Fruit fly (Drosophila melanogaster) whole organism, embryonic: Measurements from ENCODE around the gene CG46460.
A peak's percentile ranks its signal among the peaks of the same experiment; 100 is the strongest.

Source experiments
- Antp ChIP-seq: fragments of 200-800 bp; sonication (Bioruptor generic); optimal IDR thresholded peaks from 3 replicates; lab custom pipeline; 2016; ENCODE audit warnings: missing biosample characterization, missing genetic modification characterization
- Awh ChIP-seq: fragments of 200-800 bp; sonication (Bioruptor generic); IDR thresholded peaks from 2 replicates; pipeline ENCODE4, ENCODE4 v1.3.6; 2022; ENCODE audit warnings: missing biosample characterization, missing genetic modification characterization
- Bteb2 ChIP-seq: fragments of 200-800 bp; sonication (Bioruptor generic); optimal IDR thresholded peaks from 2 replicates; lab custom pipeline; 2016; ENCODE audit warnings: missing biosample characterization, missing genetic modification characterization
- CG10565 ChIP-seq: fragments of 200-800 bp; sonication (Bioruptor generic); optimal IDR thresholded peaks from 3 replicates; lab custom pipeline; 2016; ENCODE audit warnings: missing biosample characterization, mild to moderate bottlenecking, missing genetic modification characterization
- CG11504 ChIP-seq: fragments of 200-800 bp; sonication (Bioruptor generic); optimal IDR thresholded peaks from 3 replicates; lab custom pipeline; 2019; ENCODE audit warnings: missing biosample characterization, mild to moderate bottlenecking, missing genetic modification characterization, moderate library complexity
- CG14050 ChIP-seq: fragments of 200-800 bp; sonication (Bioruptor generic); IDR thresholded peaks from 3 replicates; pipeline ENCODE4 v1.3.6; 2022; ENCODE audit warnings: missing biosample characterization, missing genetic modification characterization
- CG16779 ChIP-seq: fragments of 200-800 bp; sonication (Bioruptor generic); IDR thresholded peaks from 2 replicates; pipeline ENCODE4 v1.3.6; 2022; ENCODE audit warnings: missing biosample characterization, missing genetic modification characterization
- CG2678 ChIP-seq: fragments of 200-800 bp; sonication (Bioruptor generic); optimal IDR thresholded peaks from 3 replicates; lab custom pipeline; 2019; ENCODE audit warnings: missing biosample characterization, mild to moderate bottlenecking, missing genetic modification characterization, moderate library complexity
- CG30431 ChIP-seq: fragments of 200-800 bp; sonication (Bioruptor generic); optimal IDR thresholded peaks from 2 replicates; lab custom pipeline; 2017; ENCODE audit warnings: missing biosample characterization, missing genetic modification characterization
- CG4360 ChIP-seq: fragments of 200-800 bp; sonication (Bioruptor generic); IDR thresholded peaks from 2 replicates; pipeline ENCODE4 v1.3.6; 2022; ENCODE audit warnings: missing biosample characterization, missing genetic modification characterization
- CG7745 ChIP-seq: fragments of 200-800 bp; sonication (Bioruptor generic); optimal IDR thresholded peaks from 2 replicates; lab custom pipeline; 2018; ENCODE audit warnings: missing biosample characterization, mild to moderate bottlenecking, missing genetic modification characterization, moderate library complexity
- CG7839 ChIP-seq: fragments of 200-800 bp; sonication (Bioruptor generic); optimal IDR thresholded peaks from 3 replicates; lab custom pipeline; 2018; ENCODE audit warnings: missing biosample characterization, mild to moderate bottlenecking, missing genetic modification characterization, moderate library complexity
- CG8089 ChIP-seq: fragments of 200-800 bp; sonication (Bioruptor generic); optimal IDR thresholded peaks from 3 replicates; lab custom pipeline; 2016; ENCODE audit warnings: missing biosample characterization, missing genetic modification characterization
- CG9817 ChIP-seq: fragments of 200-800 bp; sonication (Bioruptor generic); optimal IDR thresholded peaks from 2 replicates; lab custom pipeline; 2018; ENCODE audit warnings: missing biosample characterization, mild to moderate bottlenecking, missing genetic modification characterization, moderate library complexity
- CTCF ChIP-seq: fragments of 200-800 bp; sonication (Bioruptor generic); optimal IDR thresholded peaks from 2 replicates; lab custom pipeline; 2017; ENCODE audit warnings: missing biosample characterization, mild to moderate bottlenecking, missing genetic modification characterization, moderate library complexity
- Camta ChIP-seq: fragments of 200-800 bp; sonication (Bioruptor generic); optimal IDR thresholded peaks from 2 replicates; lab custom pipeline; 2016; ENCODE audit warnings: missing biosample characterization, missing genetic modification characterization
- Dfd ChIP-seq, 2 experiments: fragments of >200 bp; optimal IDR thresholded peaks; 2 replicates each; lab custom pipeline; 2017; ENCODE audit warnings: missing biosample characterization in 2 of 2, missing genetic modification characterization in 2 of 2
- Doc2 ChIP-seq: fragments of 200-800 bp; sonication (Bioruptor generic); IDR thresholded peaks from 2 replicates; pipeline ENCODE4 v1.3.6; 2022; ENCODE audit warnings: missing biosample characterization, missing genetic modification characterization
- H15 ChIP-seq: fragments of 200-800 bp; sonication (Bioruptor generic); IDR thresholded peaks from 3 replicates; pipeline ENCODE4 v1.3.6; 2022; ENCODE audit warnings: missing biosample characterization, missing genetic modification characterization
- Hmr ChIP-seq: fragments of 200-800 bp; sonication (Bioruptor generic); optimal IDR thresholded peaks from 3 replicates; lab custom pipeline; 2017; ENCODE audit warnings: mild to moderate bottlenecking, missing biosample characterization, missing genetic modification reagents, missing genetic modification characterization
- Hr51 ChIP-seq, 2 experiments: fragments of 200-800 bp; sonication (Bioruptor generic); optimal IDR thresholded peaks; 2 replicates in 1 of 2; 3 replicates in 1 of 2; lab custom pipeline; 2016 to 2018; ENCODE audit warnings: missing biosample characterization in 2 of 2, missing genetic modification characterization in 2 of 2, mild to moderate bottlenecking in 1 of 2, moderate library complexity in 1 of 2
- Jarid2 ChIP-seq: fragments of 200-800 bp; sonication (Bioruptor generic); optimal IDR thresholded peaks from 3 replicates; lab custom pipeline; 2017; ENCODE audit warnings: mild to moderate bottlenecking, missing biosample characterization, missing genetic modification reagents, missing genetic modification characterization
- MESR4 ChIP-seq: fragments of 200-800 bp; sonication (Bioruptor generic); optimal IDR thresholded peaks from 2 replicates; lab custom pipeline; 2018; ENCODE audit warnings: missing biosample characterization, mild to moderate bottlenecking, missing genetic modification characterization, moderate library complexity
- MTF-1 ChIP-seq: fragments of 200-800 bp; sonication (Bioruptor generic); optimal IDR thresholded peaks from 2 replicates; lab custom pipeline; 2018; ENCODE audit warnings: missing biosample characterization, mild to moderate bottlenecking, missing genetic modification characterization, borderline replicate concordance
- Mes4 ChIP-seq: fragments of 200-800 bp; sonication (Bioruptor generic); optimal IDR thresholded peaks from 2 replicates; lab custom pipeline; 2016; ENCODE audit warnings: missing biosample characterization, missing genetic modification characterization
- Nf-YA ChIP-seq: fragments of 200-800 bp; sonication (Bioruptor generic); IDR thresholded peaks from 2 replicates; pipeline ENCODE4 v1.3.6; 2022; ENCODE audit warnings: missing biosample characterization, missing genetic modification characterization
- NfI ChIP-seq: fragments of 200-800 bp; sonication (Bioruptor generic); optimal IDR thresholded peaks from 3 replicates; lab custom pipeline; 2018; ENCODE audit warnings: missing biosample characterization, mild to moderate bottlenecking, missing genetic modification characterization, moderate library complexity
- Sry-β ChIP-seq: fragments of 200-800 bp; sonication (Bioruptor generic); optimal IDR thresholded peaks from 2 replicates; lab custom pipeline; 2018; ENCODE audit warnings: missing biosample characterization, mild to moderate bottlenecking, missing genetic modification characterization, moderate library complexity
- Trl ChIP-seq, 3 experiments: fragments of >200 bp in 2 of 3; fragments of 200-800 bp in 1 of 3; sonication (Bioruptor generic) in 1 of 3; optimal IDR thresholded peaks; 2 replicates in 1 of 3; 3 replicates in 2 of 3; lab custom pipeline; 2016 to 2017; ENCODE audit warnings: missing biosample characterization in 1 of 3, missing genetic modification characterization in 1 of 3
- Usf ChIP-seq: fragments of 200-800 bp; sonication (Bioruptor generic); optimal IDR thresholded peaks from 2 replicates; lab custom pipeline; 2017; ENCODE audit warnings: missing genotype, missing biosample characterization, missing genetic modification characterization
- Xbp1 ChIP-seq: fragments of 200-800 bp; sonication (Bioruptor generic); optimal IDR thresholded peaks from 3 replicates; lab custom pipeline; 2016; ENCODE audit warnings: missing biosample characterization, mild to moderate bottlenecking, missing genetic modification characterization
- aop ChIP-seq: fragments of 200-800 bp; sonication (Bioruptor generic); IDR thresholded peaks from 2 replicates; pipeline ENCODE4 v1.3.6; 2022; ENCODE audit warnings: missing biosample characterization, missing genetic modification characterization
- az2 ChIP-seq: fragments of 200-800 bp; sonication (Bioruptor generic); optimal IDR thresholded peaks from 3 replicates; lab custom pipeline; 2016; ENCODE audit warnings: missing biosample characterization, missing genetic modification characterization
- chm ChIP-seq: fragments of 200-800 bp; sonication (Bioruptor generic); IDR thresholded peaks from 2 replicates; pipeline ENCODE4 v1.3.6; 2022; ENCODE audit warnings: missing biosample characterization, missing genetic modification characterization
- dati ChIP-seq: fragments of 200-800 bp; sonication (Bioruptor generic); IDR thresholded peaks from 2 replicates; pipeline ENCODE4 v1.3.6; 2022; ENCODE audit warnings: missing biosample characterization, missing genetic modification characterization
- emc ChIP-seq: fragments of 200-800 bp; sonication (Bioruptor generic); optimal IDR thresholded peaks from 2 replicates; lab custom pipeline; 2016; ENCODE audit warnings: missing biosample characterization, missing genetic modification characterization
- fd64A ChIP-seq: fragments of 200-800 bp; sonication (Bioruptor generic); optimal IDR thresholded peaks from 3 replicates; lab custom pipeline; 2018; ENCODE audit warnings: missing biosample characterization, mild to moderate bottlenecking, missing genetic modification characterization
- hbn ChIP-seq: fragments of 200-800 bp; sonication (Bioruptor generic); IDR thresholded peaks from 2 replicates; pipeline ENCODE4 v1.3.6; 2022; ENCODE audit warnings: missing biosample characterization, missing genetic modification characterization; ENCODE audit not compliant: partially characterized antibody
- jing ChIP-seq: fragments of 200-800 bp; sonication (Bioruptor generic); optimal IDR thresholded peaks from 2 replicates; lab custom pipeline; 2018; ENCODE audit warnings: missing biosample characterization, mild to moderate bottlenecking, missing genetic modification characterization
- lov ChIP-seq, 2 experiments: fragments of 200-800 bp in 1 of 2; fragments of >200 bp in 1 of 2; sonication (Bioruptor generic) in 1 of 2; IDR thresholded peaks in 1 of 2; optimal IDR thresholded peaks in 1 of 2; 2 replicates in 1 of 2; 3 replicates in 1 of 2; pipeline versions ENCODE4 v1.3.6 to Lab custom; 2017 to 2022; ENCODE audit warnings: missing biosample characterization in 1 of 2, missing genetic modification characterization in 1 of 2
- pan ChIP-seq, 4 experiments: fragments of >200 bp in 3 of 4; fragments of 200-800 bp in 1 of 4; sonication (Bioruptor generic) in 1 of 4; optimal IDR thresholded peaks in 3 of 4; IDR thresholded peaks in 1 of 4; 2 replicates each; pipeline versions ENCODE4 v1.3.6 to Lab custom; 2017 to 2022; ENCODE audit warnings: missing biosample characterization in 2 of 4, missing genetic modification characterization in 2 of 4, mixed read lengths in 1 of 4
- pb ChIP-seq: fragments of 200-800 bp; sonication (Bioruptor generic); optimal IDR thresholded peaks from 3 replicates; lab custom pipeline; 2016; ENCODE audit warnings: missing biosample characterization, missing genetic modification characterization
- phol ChIP-seq: fragments of 200-800 bp; sonication (Bioruptor generic); optimal IDR thresholded peaks from 3 replicates; lab custom pipeline; 2018; ENCODE audit warnings: missing biosample characterization, mild to moderate bottlenecking, missing genetic modification characterization, moderate library complexity
- pnt ChIP-seq: fragments of 200-800 bp; sonication (Bioruptor generic); optimal IDR thresholded peaks from 3 replicates; lab custom pipeline; 2016; ENCODE audit warnings: missing biosample characterization, missing genetic modification characterization
- pros ChIP-seq: fragments of 200-800 bp; sonication (Bioruptor generic); optimal IDR thresholded peaks from 3 replicates; lab custom pipeline; 2019; ENCODE audit warnings: missing biosample characterization, mild to moderate bottlenecking, missing genetic modification characterization, moderate library complexity
- salm ChIP-seq: fragments of 200-800 bp; sonication (Bioruptor generic); optimal IDR thresholded peaks from 2 replicates; lab custom pipeline; 2018; ENCODE audit warnings: missing biosample characterization, mild to moderate bottlenecking, missing genetic modification characterization
- shn ChIP-seq: fragments of 200-800 bp; sonication (Bioruptor generic); optimal IDR thresholded peaks from 3 replicates; lab custom pipeline; 2016; ENCODE audit warnings: missing biosample characterization, missing genetic modification characterization
- so ChIP-seq: fragments of 200-800 bp; sonication (Bioruptor generic); IDR thresholded peaks from 3 replicates; pipeline ENCODE4 v1.3.6; 2022; ENCODE audit warnings: missing biosample characterization, missing genetic modification characterization
- trh ChIP-seq: fragments of 200-800 bp; sonication (Bioruptor generic); optimal IDR thresholded peaks from 2 replicates; lab custom pipeline; 2016; ENCODE audit warnings: missing biosample characterization, missing genetic modification characterization

Gene CG46460

dm6 chr3L:4253611-4254300 is 26.7 kb upstream of the CG46460 start (continued):
- TF ChIP-seq NfI (GFP tag; lab: Kevin White, UChicago) = no peak
- TF ChIP-seq MTF-1 (GFP tag; lab: Kevin White, UChicago) = no peak
- no peak for TF ChIP-seq Camta (GFP tag; lab: Kevin White, UChicago)
- peak; percentile 78 for TF ChIP-seq MESR4 (GFP tag; lab: Kevin White, UChicago)
- 0 out of 3 replicates have a peak, but pooled peaks have one; percentile 12 for TF ChIP-seq so (GFP tag; lab: Robert Waterston, UW)
- TF ChIP-seq Antp (GFP tag; lab: Kevin White, UChicago) = no peak
- no peak for TF ChIP-seq CG30431
- TF ChIP-seq CG2678 (tag; lab: Kevin White, UChicago) = no peak
- TF ChIP-seq salm = no peak
- TF ChIP-seq H15 (GFP tag; lab: Robert Waterston, UW) = no peak
- TF ChIP-seq CG8089 (GFP tag; lab: Kevin White, UChicago) = no peak
- no peak for TF ChIP-seq CTCF (GFP tag; lab: Kevin White, UChicago)
- TF ChIP-seq Jarid2 = no peak
- no peak for TF ChIP-seq CG14050 (GFP tag; lab: Robert Waterston, UW)
- TF ChIP-seq CG7745 = no peak
- no peak for TF ChIP-seq Usf
- TF ChIP-seq Sry-β (GFP tag; lab: Kevin White, UChicago) = no peak
- TF ChIP-seq dati (GFP tag; lab: Robert Waterston, UW) = no peak
- TF ChIP-seq jing (GFP tag; lab: Kevin White, UChicago) = no peak
- no peak for TF ChIP-seq fd64A
- no peak for TF ChIP-seq CG9817
- no peak for TF ChIP-seq CG7839 (tag; lab: Kevin White, UChicago)
- no peak for TF ChIP-seq CG4360 (GFP tag; lab: Robert Waterston, UW)
- TF ChIP-seq CG16779 (GFP tag; lab: Robert Waterston, UW) = no peak
- no peak for TF ChIP-seq pan (optimal IDR thresholded peaks at IDR 0.05; lab: Kevin White, UChicago)
- peak in 1 of 2 experiments; percentile 25 for TF ChIP-seq pan (GFP tag; optimal IDR thresholded peaks at IDR 0.05 in 1 of 2, IDR thresholded peaks at IDR 0.05 in 1 of 2)
- peak; percentile 13; the same call in 1 of the 2 replicates for TF ChIP-seq chm (GFP tag; lab: Robert Waterston, UW)
- no peak for TF ChIP-seq shn (GFP tag; lab: Kevin White, UChicago)
- TF ChIP-seq Awh = no peak
- TF ChIP-seq Xbp1 (GFP tag; lab: Kevin White, UChicago) = no peak
- no peak for TF ChIP-seq hbn (GFP tag; lab: Robert Waterston, UW)
- TF ChIP-seq Trl (optimal IDR thresholded peaks at IDR 0.05; lab: Kevin White, UChicago) = peak in 1 of 2 experiments; percentile 13
- TF ChIP-seq Trl (GFP tag; optimal IDR thresholded peaks at IDR 0.05; lab: Kevin White, UChicago) = no peak
- no peak for TF ChIP-seq CG10565
- TF ChIP-seq Hr51 (GFP tag; optimal IDR thresholded peaks at IDR 0.05; lab: Kevin White, UChicago) = no peak
- TF ChIP-seq Doc2 = no peak
- TF ChIP-seq az2 (GFP tag; lab: Kevin White, UChicago) = no peak
- TF ChIP-seq Bteb2 (GFP tag; lab: Kevin White, UChicago) = no peak
- no peak for TF ChIP-seq lov (optimal IDR thresholded peaks at IDR 0.05; lab: Kevin White, UChicago)
- no peak for TF ChIP-seq lov (GFP tag; IDR thresholded peaks at IDR 0.05; lab: Robert Waterston, UW)
- no peak for TF ChIP-seq aop (GFP tag; lab: Robert Waterston, UW)
- no peak for TF ChIP-seq Dfd (GFP tag; optimal IDR thresholded peaks at IDR 0.05; lab: Kevin White, UChicago)
- TF ChIP-seq trh = no peak
- no peak for TF ChIP-seq Nf-YA (GFP tag; lab: Robert Waterston, UW)
- TF ChIP-seq emc = no peak
- no peak for TF ChIP-seq phol (tag; lab: Kevin White, UChicago)
- TF ChIP-seq pnt (GFP tag; lab: Kevin White, UChicago) = no peak
- TF ChIP-seq Mes4 (GFP tag; lab: Kevin White, UChicago) = no peak
- no peak for TF ChIP-seq CG11504
- TF ChIP-seq Hmr (GFP tag; lab: Kevin White, UChicago) = no peak
- no peak for TF ChIP-seq pros
- no peak for TF ChIP-seq pb
